Fruit fly (Drosophila melanogaster) whole organism, embryonic: Measurements from ENCODE around the gene CG13392.
A peak's percentile ranks its signal among the peaks of the same experiment; 100 is the strongest.

Source experiments
- Atf-2 ChIP-seq: fragments of 200-800 bp; sonication (Bioruptor generic); optimal IDR thresholded peaks from 2 replicates; lab custom pipeline; 2016; ENCODE audit warnings: missing biosample characterization, missing genetic modification characterization
- CG1024 ChIP-seq: fragments of 200-800 bp; sonication (Bioruptor generic); IDR thresholded peaks from 2 replicates; pipeline ENCODE4 v1.3.6; 2022; ENCODE audit warnings: missing biosample characterization, missing genetic modification characterization
- CG10654 ChIP-seq: fragments of 200-800 bp; sonication (Bioruptor generic); optimal IDR thresholded peaks from 2 replicates; lab custom pipeline; 2016; ENCODE audit warnings: missing biosample characterization, missing genetic modification characterization
- CG10979 ChIP-seq: fragments of 200-800 bp; sonication (Bioruptor generic); optimal IDR thresholded peaks from 2 replicates; lab custom pipeline; 2018; ENCODE audit warnings: missing biosample characterization, mild to moderate bottlenecking, missing genetic modification characterization, moderate library complexity
- CG11085 ChIP-seq: fragments of 200-800 bp; sonication (Bioruptor generic); IDR thresholded peaks from 2 replicates; pipeline ENCODE4 v1.3.6; 2022; ENCODE audit warnings: missing biosample characterization, missing genetic modification characterization
- CG11560 ChIP-seq: fragments of 200-800 bp; sonication (Bioruptor generic); IDR thresholded peaks from 3 replicates; pipeline ENCODE4 v1.3.6; 2022; ENCODE audit warnings: missing biosample characterization, missing genetic modification characterization
- CG11723 ChIP-seq: fragments of 200-800 bp; sonication (Bioruptor generic); optimal IDR thresholded peaks from 2 replicates; lab custom pipeline; 2017; ENCODE audit warnings: missing biosample characterization, mild to moderate bottlenecking, missing genetic modification characterization
- CG12236 ChIP-seq: fragments of 200-800 bp; sonication (Bioruptor generic); optimal IDR thresholded peaks from 2 replicates; lab custom pipeline; 2016; ENCODE audit warnings: missing biosample characterization, missing genetic modification characterization
- CG13287 ChIP-seq: fragments of 200-800 bp; sonication (Bioruptor generic); IDR thresholded peaks from 2 replicates; pipeline ENCODE4 v1.3.6; 2022; ENCODE audit warnings: missing biosample characterization, missing genetic modification characterization; ENCODE audit not compliant: partially characterized antibody
- CG15601 ChIP-seq: fragments of 200-800 bp; sonication (Bioruptor generic); optimal IDR thresholded peaks from 3 replicates; lab custom pipeline; 2019; ENCODE audit warnings: missing biosample characterization, mild to moderate bottlenecking, missing genetic modification characterization, moderate library complexity
- CG33213 ChIP-seq: fragments of 200-800 bp; sonication (Bioruptor generic); optimal IDR thresholded peaks from 3 replicates; lab custom pipeline; 2016; ENCODE audit warnings: missing biosample characterization, missing genetic modification characterization
- CG34376 ChIP-seq: fragments of 200-800 bp; sonication (Bioruptor generic); optimal IDR thresholded peaks from 2 replicates; lab custom pipeline; 2018; ENCODE audit warnings: missing biosample characterization, mild to moderate bottlenecking, missing genetic modification characterization
- CG4854 ChIP-seq: fragments of 200-800 bp; sonication (Bioruptor generic); optimal IDR thresholded peaks from 2 replicates; lab custom pipeline; 2016; ENCODE audit warnings: missing biosample characterization, missing genetic modification characterization, inconsistent platforms
- CG5180 ChIP-seq: fragments of 200-800 bp; sonication (Bioruptor generic); optimal IDR thresholded peaks from 3 replicates; lab custom pipeline; 2017; ENCODE audit warnings: missing biosample characterization, missing genetic modification characterization, mild to moderate bottlenecking, moderate library complexity, missing genetic modification reagents
- CG6272 ChIP-seq: fragments of 200-800 bp; sonication (Bioruptor generic); IDR thresholded peaks from 2 replicates; pipeline ENCODE4 v1.3.6; 2022; ENCODE audit warnings: missing biosample characterization, missing genetic modification characterization
- CG6683 ChIP-seq: fragments of 200-800 bp; sonication (Bioruptor generic); optimal IDR thresholded peaks from 2 replicates; lab custom pipeline; 2017; ENCODE audit warnings: missing biosample characterization, mild to moderate bottlenecking, missing genetic modification characterization, missing genetic modification reagents
- CG8478 ChIP-seq: fragments of >200 bp; optimal IDR thresholded peaks from 2 replicates; lab custom pipeline; 2018
- CG9797 ChIP-seq: fragments of 200-800 bp; sonication (Bioruptor generic); optimal IDR thresholded peaks from 3 replicates; lab custom pipeline; 2018; ENCODE audit warnings: missing biosample characterization, mild to moderate bottlenecking, missing genetic modification characterization
- Dek ChIP-seq: fragments of 200-800 bp; sonication (Bioruptor generic); optimal IDR thresholded peaks from 3 replicates; lab custom pipeline; 2019; ENCODE audit warnings: missing biosample characterization, mild to moderate bottlenecking, missing genetic modification characterization, moderate library complexity
- Mes4 ChIP-seq: fragments of 200-800 bp; sonication (Bioruptor generic); optimal IDR thresholded peaks from 2 replicates; lab custom pipeline; 2016; ENCODE audit warnings: missing biosample characterization, missing genetic modification characterization
- Mrtf ChIP-seq: fragments of 200-800 bp; sonication (Bioruptor generic); IDR thresholded peaks from 3 replicates; pipeline ENCODE4 v1.3.6; 2022; ENCODE audit warnings: missing biosample characterization, missing genetic modification characterization
- ab ChIP-seq: fragments of 200-800 bp; sonication (Bioruptor generic); optimal IDR thresholded peaks from 2 replicates; lab custom pipeline; 2016; ENCODE audit warnings: missing biosample characterization, missing genetic modification characterization
- ac ChIP-seq: fragments of 200-800 bp; sonication (Bioruptor generic); optimal IDR thresholded peaks from 3 replicates; lab custom pipeline; 2017; ENCODE audit warnings: missing biosample characterization, mild to moderate bottlenecking, missing genetic modification characterization
- croc ChIP-seq: fragments of 200-800 bp; sonication (Bioruptor generic); conservative IDR thresholded peaks from 3 replicates; pipeline ENCODE4 v1.3.6; 2022; ENCODE audit warnings: missing biosample characterization, missing genetic modification characterization
- crp ChIP-seq, 2 experiments: fragments of 200-800 bp; sonication (Bioruptor generic); optimal IDR thresholded peaks; 2 replicates in 1 of 2; 3 replicates in 1 of 2; lab custom pipeline; 2017; ENCODE audit warnings: missing biosample characterization in 2 of 2, missing genetic modification characterization in 2 of 2, mild to moderate bottlenecking in 1 of 2, moderate library complexity in 1 of 2
- dmrt11E ChIP-seq: fragments of 200-800 bp; sonication (Bioruptor generic); optimal IDR thresholded peaks from 3 replicates; lab custom pipeline; 2018; ENCODE audit warnings: missing biosample characterization, mild to moderate bottlenecking, missing genetic modification characterization, moderate library complexity
- en ChIP-seq: fragments of 200-800 bp; sonication (Bioruptor generic); optimal IDR thresholded peaks from 2 replicates; lab custom pipeline; 2016; ENCODE audit warnings: missing biosample characterization, missing genetic modification characterization
- esg ChIP-seq: fragments of 200-800 bp; sonication (Bioruptor generic); conservative IDR thresholded peaks from 2 replicates; pipeline ENCODE4 v1.3.6; 2022; ENCODE audit warnings: missing biosample characterization, missing genetic modification characterization
- eyg ChIP-seq: fragments of 200-800 bp; sonication (Bioruptor generic); optimal IDR thresholded peaks from 3 replicates; lab custom pipeline; 2016; ENCODE audit warnings: missing biosample characterization, missing genetic modification characterization
- fd102C ChIP-seq: fragments of 200-800 bp; sonication (Bioruptor generic); optimal IDR thresholded peaks from 2 replicates; lab custom pipeline; 2018; ENCODE audit warnings: missing biosample characterization, mild to moderate bottlenecking, missing genetic modification characterization, moderate library complexity
- gcm ChIP-seq: fragments of 200-800 bp; sonication (Bioruptor generic); optimal IDR thresholded peaks from 2 replicates; lab custom pipeline; 2019; ENCODE audit warnings: missing biosample characterization, mild to moderate bottlenecking, missing genetic modification characterization, moderate library complexity
- hkb ChIP-seq, 2 experiments: fragments of 200-800 bp in 1 of 2; fragments of >200 bp in 1 of 2; sonication (Bioruptor generic) in 1 of 2; IDR thresholded peaks in 1 of 2; optimal IDR thresholded peaks in 1 of 2; 2 replicates each; pipeline versions ENCODE4 v1.3.6 to Lab custom; 2017 to 2022; ENCODE audit warnings: missing biosample characterization in 1 of 2, missing genetic modification characterization in 1 of 2
- hth ChIP-seq: fragments of >200 bp; optimal IDR thresholded peaks from 2 replicates; lab custom pipeline; 2017; ENCODE audit warnings: inconsistent platforms
- mld ChIP-seq: fragments of 200-800 bp; sonication (Bioruptor generic); IDR thresholded peaks from 3 replicates; pipeline ENCODE4 v1.3.6; 2022; ENCODE audit warnings: missing biosample characterization, missing genetic modification characterization; ENCODE audit not compliant: partially characterized antibody
- nau ChIP-seq: fragments of 200-800 bp; sonication (Bioruptor generic); optimal IDR thresholded peaks from 3 replicates; lab custom pipeline; 2017; ENCODE audit warnings: missing biosample characterization, mild to moderate bottlenecking, missing genetic modification characterization, missing genetic modification reagents
- nerfin-2 ChIP-seq: fragments of 200-800 bp; sonication (Bioruptor generic); IDR thresholded peaks from 2 replicates; pipeline ENCODE4 v1.3.6; 2022; ENCODE audit warnings: missing biosample characterization, missing genetic modification characterization; ENCODE audit not compliant: partially characterized antibody
- otp ChIP-seq: fragments of 200-800 bp; sonication (Bioruptor generic); IDR thresholded peaks from 3 replicates; pipeline ENCODE4, ENCODE4 v1.3.6; 2022; ENCODE audit warnings: missing biosample characterization, missing genetic modification characterization
- pan ChIP-seq, 4 experiments: fragments of >200 bp in 3 of 4; fragments of 200-800 bp in 1 of 4; sonication (Bioruptor generic) in 1 of 4; optimal IDR thresholded peaks in 3 of 4; IDR thresholded peaks in 1 of 4; 2 replicates each; pipeline versions ENCODE4 v1.3.6 to Lab custom; 2017 to 2022; ENCODE audit warnings: missing biosample characterization in 2 of 4, missing genetic modification characterization in 2 of 4, mixed read lengths in 1 of 4
- peb ChIP-seq: fragments of 200-800 bp; sonication (Bioruptor generic); IDR thresholded peaks from 2 replicates; pipeline ENCODE4 v1.3.6; 2022; ENCODE audit warnings: missing biosample characterization, missing genetic modification characterization
- pita ChIP-seq: fragments of 200-800 bp; sonication (Bioruptor generic); optimal IDR thresholded peaks from 2 replicates; lab custom pipeline; 2017; ENCODE audit warnings: missing biosample characterization, mild to moderate bottlenecking, missing genetic modification characterization
- ranshi ChIP-seq: fragments of 200-800 bp; sonication (Bioruptor generic); IDR thresholded peaks from 2 replicates; pipeline ENCODE4 v1.3.6; 2022; ENCODE audit warnings: missing biosample characterization, missing genetic modification characterization
- repo ChIP-seq: fragments of 200-800 bp; sonication (Bioruptor generic); optimal IDR thresholded peaks from 2 replicates; lab custom pipeline; 2016; ENCODE audit warnings: missing biosample characterization, missing genetic modification characterization
- run ChIP-seq: fragments of 200-800 bp; sonication (Bioruptor generic); optimal IDR thresholded peaks from 3 replicates; lab custom pipeline; 2018; ENCODE audit warnings: missing biosample characterization, mild to moderate bottlenecking, missing genetic modification characterization
- scrt ChIP-seq: fragments of 200-800 bp; sonication (Bioruptor generic); optimal IDR thresholded peaks from 2 replicates; lab custom pipeline; 2018; ENCODE audit warnings: missing biosample characterization, mild to moderate bottlenecking, missing genetic modification characterization, moderate library complexity
- sim ChIP-seq: fragments of 200-800 bp; sonication (Bioruptor generic); IDR thresholded peaks from 2 replicates; pipeline ENCODE4 v1.3.6; 2022; ENCODE audit warnings: missing biosample characterization, missing genetic modification characterization
- sqz ChIP-seq: fragments of 200-800 bp; sonication (Bioruptor generic); optimal IDR thresholded peaks from 3 replicates; lab custom pipeline; 2018; ENCODE audit warnings: missing biosample characterization, mild to moderate bottlenecking, missing genetic modification characterization
- sr ChIP-seq: fragments of 200-800 bp; sonication (Bioruptor generic); IDR thresholded peaks from 3 replicates; pipeline ENCODE4 v1.3.6; 2022; ENCODE audit warnings: missing biosample characterization, missing genetic modification characterization
- unc-4 ChIP-seq: fragments of 200-800 bp; sonication (Bioruptor generic); IDR thresholded peaks from 2 replicates; pipeline ENCODE4 v1.3.6; 2022; ENCODE audit warnings: missing biosample characterization, missing genetic modification characterization; ENCODE audit not compliant: partially characterized antibody
- zen ChIP-seq: fragments of 200-800 bp; sonication (Bioruptor generic); optimal IDR thresholded peaks from 3 replicates; lab custom pipeline; 2018; ENCODE audit warnings: missing biosample characterization, mild to moderate bottlenecking, missing genetic modification characterization, moderate library complexity

The CG13392 gene

dm6 chr2L:8382646-8383045 lies at the start of gene CG13392, which contains the start of gene Rcd4:
Gene CG13392, minus strand, starts transcription at chr2L:8382807.
Gene Rcd4, plus strand, starts transcription at chr2L:8382861.
- TF ChIP-seq repo (peak; percentile 62), croc (GFP tag; lab: Robert Waterston, UW) (no peak), CG11723 (GFP tag; lab: Kevin White, UChicago) (peak; percentile 3), CG34376 (GFP tag; lab: Kevin White, UChicago) (peak; percentile 66), CG11085 (GFP tag; lab: Robert Waterston, UW) (peak; percentile 61; the same call in 1 of the 2 replicates), CG9797 (GFP tag; lab: Kevin White, UChicago) (peak; percentile 33), pita (GFP tag; lab: Kevin White, UChicago) (no peak), run (tag; lab: Kevin White, UChicago) (peak; percentile 1), CG6272 (GFP tag; lab: Robert Waterston, UW) (no peak), Mes4 (GFP tag; lab: Kevin White, UChicago) (no peak), nerfin-2 (GFP tag; lab: Robert Waterston, UW) (peak; percentile 58; the same call in 1 of the 2 replicates), otp (GFP tag; lab: Robert Waterston, UW) (peak; percentile 50; the same call in 2 of the 3 replicates), sim (GFP tag; lab: Robert Waterston, UW) (no peak), CG10654 (no peak), CG5180 (no peak), Mrtf (0 out of 3 replicates have a peak, but pooled peaks have one; percentile 34), Dek (tag; lab: Kevin White, UChicago) (peak; percentile 32), CG4854 (GFP tag; lab: Kevin White, UChicago) (peak; percentile 45), CG10979 (tag; lab: Kevin White, UChicago) (peak; percentile 39), esg (GFP tag; lab: Robert Waterston, UW) (0 out of 2 replicates have a peak, but pooled peaks have one; percentile 6), CG12236 (GFP tag; lab: Kevin White, UChicago) (no peak), peb (no peak), fd102C (no peak), CG6683 (peak; percentile 32), zen (peak; percentile 76), sr (no peak), CG11560 (tag; lab: Robert Waterston, UW) (no peak), CG33213 (GFP tag; lab: Kevin White, UChicago) (peak; percentile 72), Atf-2 (peak; percentile 31), hkb (optimal IDR thresholded peaks at IDR 0.05; lab: Kevin White, UChicago) (no peak), hkb (GFP tag; IDR thresholded peaks at IDR 0.05; lab: Robert Waterston, UW) (peak; percentile 51), nau (GFP tag; lab: Kevin White, UChicago) (peak; percentile 32), CG1024 (0 out of 2 replicates have a peak, but pooled peaks have one; percentile 16), gcm (GFP tag; lab: Kevin White, UChicago) (no peak), ab (GFP tag; lab: Kevin White, UChicago) (no peak), hth (lab: Kevin White, UChicago) (no peak), unc-4 (GFP tag; lab: Robert Waterston, UW) (peak; percentile 54), ranshi (GFP tag; lab: Robert Waterston, UW) (peak; percentile 67), en (peak; percentile 7), dmrt11E (tag; lab: Kevin White, UChicago) (peak; percentile 21), sqz (GFP tag; lab: Kevin White, UChicago) (no peak), ac (GFP tag; lab: Kevin White, UChicago) (no peak), eyg (GFP tag; lab: Kevin White, UChicago) (peak; percentile 10), CG13287 (GFP tag; lab: Robert Waterston, UW) (peak; percentile 80), CG15601 (tag; lab: Kevin White, UChicago) (peak; percentile 14), pan (optimal IDR thresholded peaks at IDR 0.05; lab: Kevin White, UChicago) (no peak), pan (GFP tag; optimal IDR thresholded peaks at IDR 0.05 in 1 of 2, IDR thresholded peaks at IDR 0.05 in 1 of 2) (peak in 1 of 2 experiments; percentile 58), scrt (peak; percentile 41), crp (GFP tag; optimal IDR thresholded peaks at IDR 0.05; lab: Kevin White, UChicago) (peak; percentile 60 to 91), CG8478 (lab: Kevin White, UChicago) (no peak), mld (GFP tag; lab: Robert Waterston, UW) (peak; percentile 13; the same call in 1 of the 3 replicates)
